Fruit fly (Drosophila melanogaster): ENCODE measurements around the gene Zip89B.

- TF ChIP-seq CG33017 (tag; optimal IDR thresholded peaks at IDR 0.05), result peak; percentile 3
- TF ChIP-seq kay (GFP tag; ENCODE audit: borderline replicate concordance), result no peak
- TF ChIP-seq tj (GFP tag; optimal IDR thresholded peaks at IDR 0.05), result no peak
- no peak for TF ChIP-seq Crg-1 (GFP tag; optimal IDR thresholded peaks at IDR 0.05)
- peak; percentile 15 for TF ChIP-seq pad (GFP tag; optimal IDR thresholded peaks at IDR 0.05)
- TF ChIP-seq CG1620 (GFP tag; optimal IDR thresholded peaks at IDR 0.05), result no peak
- TF ChIP-seq ovo (GFP tag; optimal IDR thresholded peaks at IDR 0.05), result no peak
- no peak for TF ChIP-seq CG14711 (tag; optimal IDR thresholded peaks at IDR 0.05)
- no peak for TF ChIP-seq CG12768 (GFP tag; optimal IDR thresholded peaks at IDR 0.05)
- TF ChIP-seq Clk (GFP tag; optimal IDR thresholded peaks at IDR 0.05), result no peak
- TF ChIP-seq CG7101 (tag; optimal IDR thresholded peaks at IDR 0.05), result no peak
- peak; percentile 60 for TF ChIP-seq bab1 (GFP tag; optimal IDR thresholded peaks at IDR 0.05)
- TF ChIP-seq CG7045 (GFP tag; optimal IDR thresholded peaks at IDR 0.05), result no peak
Measured at dm6 chr3R:16338342-16338741, 32.8 kb downstream of the Zip89B start.
